Worm (Caenorhabditis elegans) whole organism, L3 larva: Measurements from ENCODE around the gene sdz-15.

ENCODE experiments used
- egl-5 ChIP-seq: fragments of 150-350 bp; optimal IDR thresholded peaks from 2 replicates; lab custom pipeline; 2017; ENCODE audit warnings: missing biosample characterization, missing genetic modification reagents, missing genetic modification characterization, inconsistent platforms
- mdl-1 ChIP-seq: fragments of 150-350 bp; optimal IDR thresholded peaks from 2 replicates; lab custom pipeline; 2014; ENCODE audit warnings: missing biosample characterization, missing genetic modification characterization
- nfya-1 ChIP-seq: sonication (generic microtip); optimal IDR thresholded peaks from 2 replicates; lab custom pipeline; 2017; ENCODE audit warnings: missing genetic modification characterization, mild to moderate bottlenecking, missing compliant biosample characterization, antibody characterized with exemption, moderate library complexity; ENCODE audit not compliant: insufficient read depth
- nhr-23 ChIP-seq: fragments of 150-350 bp; optimal IDR thresholded peaks from 2 replicates; lab custom pipeline; 2014; ENCODE audit warnings: missing biosample characterization, missing genetic modification reagents, missing genetic modification characterization
- nhr-237 ChIP-seq: fragments of 150-350 bp; optimal IDR thresholded peaks from 2 replicates; lab custom pipeline; 2014; ENCODE audit warnings: missing biosample characterization, missing genetic modification characterization
- skn-1 ChIP-seq: fragments of 150-350 bp; optimal IDR thresholded peaks from 2 replicates; lab custom pipeline; 2014; ENCODE audit warnings: missing biosample characterization, missing genetic modification characterization
- unc-62 ChIP-seq: fragments of 150-350 bp; sonication (generic microtip); optimal IDR thresholded peaks from 4 replicates; lab custom pipeline; 2014; ENCODE audit warnings: missing biosample characterization, missing genetic modification reagents, missing genetic modification characterization

DNA sequence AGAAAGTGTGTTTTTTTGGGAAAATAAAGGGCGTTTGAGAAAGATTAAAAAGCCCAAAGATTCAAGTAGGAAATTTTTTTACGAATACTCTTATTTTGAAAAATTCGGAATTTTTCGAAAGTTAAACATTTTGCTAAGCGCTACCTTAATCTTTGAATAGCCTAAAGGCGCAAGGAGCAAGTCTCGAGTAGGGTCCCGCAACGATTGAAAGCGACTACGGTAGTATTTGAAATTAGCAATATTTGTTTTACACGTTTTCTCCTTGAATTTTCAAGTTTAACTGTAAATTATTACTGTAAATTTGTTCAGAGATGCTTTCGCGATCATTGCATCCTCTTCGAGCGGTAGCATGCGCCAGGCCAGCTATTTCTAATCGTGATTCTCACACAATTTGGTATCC is 33.4 kb upstream of the sdz-15 start, which contains the start of gene nduf-2.2:
- TF ChIP-seq skn-1 (tag; lab: Kevin White, UChicago) (no peak), nhr-237 (no peak), mdl-1 (tag; lab: Kevin White, UChicago) (no peak), unc-62 (GFP tag; lab: Kevin White, UChicago) (no peak), nhr-23 (tag; lab: Kevin White, UChicago) (no peak), nfya-1 (no peak), egl-5 (tag; lab: Kevin White, UChicago) (no peak)
